Fruit fly (Drosophila melanogaster) whole organism, embryonic: ENCODE results near the gene Tim17b2.

Experiments
- Atf3 ChIP-seq: fragments of 200-800 bp; sonication (Bioruptor generic); optimal IDR thresholded peaks from 3 replicates; lab custom pipeline; 2016; ENCODE audit warnings: missing biosample characterization, missing genetic modification characterization
- Blimp-1 ChIP-seq: fragments of 200-800 bp; sonication (Bioruptor generic); optimal IDR thresholded peaks from 3 replicates; lab custom pipeline; 2018; ENCODE audit warnings: missing biosample characterization, missing genetic modification characterization, mild to moderate bottlenecking, moderate library complexity, missing genetic modification reagents
- CG10565 ChIP-seq: fragments of 200-800 bp; sonication (Bioruptor generic); optimal IDR thresholded peaks from 3 replicates; lab custom pipeline; 2016; ENCODE audit warnings: missing biosample characterization, mild to moderate bottlenecking, missing genetic modification characterization
- CG11456 ChIP-seq: fragments of 200-800 bp; sonication (Bioruptor generic); IDR thresholded peaks from 3 replicates; pipeline ENCODE4 v1.3.6; 2022; ENCODE audit warnings: missing biosample characterization, missing genetic modification characterization
- CG11723 ChIP-seq: fragments of 200-800 bp; sonication (Bioruptor generic); optimal IDR thresholded peaks from 2 replicates; lab custom pipeline; 2017; ENCODE audit warnings: missing biosample characterization, mild to moderate bottlenecking, missing genetic modification characterization
- CG12071 ChIP-seq: fragments of 200-800 bp; sonication (Bioruptor generic); optimal IDR thresholded peaks from 3 replicates; lab custom pipeline; 2018; ENCODE audit warnings: missing biosample characterization, mild to moderate bottlenecking, missing genetic modification characterization
- CG1233 ChIP-seq: fragments of 200-800 bp; sonication (Bioruptor generic); optimal IDR thresholded peaks from 4 replicates; lab custom pipeline; 2018; ENCODE audit warnings: missing biosample characterization, mild to moderate bottlenecking, missing genetic modification characterization
- CG13424 ChIP-seq: fragments of 200-800 bp; sonication (Bioruptor generic); optimal IDR thresholded peaks from 2 replicates; lab custom pipeline; 2019; ENCODE audit warnings: missing biosample characterization, mild to moderate bottlenecking, missing genetic modification characterization, moderate library complexity
- CG14710 ChIP-seq: fragments of 200-800 bp; sonication (Bioruptor generic); optimal IDR thresholded peaks from 3 replicates; lab custom pipeline; 2019; ENCODE audit warnings: missing biosample characterization, mild to moderate bottlenecking, missing genetic modification characterization, moderate library complexity
- CG15269 ChIP-seq: fragments of 200-800 bp; sonication (Bioruptor generic); optimal IDR thresholded peaks from 2 replicates; lab custom pipeline; 2018; ENCODE audit warnings: missing biosample characterization, mild to moderate bottlenecking, missing genetic modification characterization, moderate library complexity
- CG17385 ChIP-seq: fragments of 200-800 bp; sonication (Bioruptor generic); optimal IDR thresholded peaks from 3 replicates; lab custom pipeline; 2018; ENCODE audit warnings: missing biosample characterization, mild to moderate bottlenecking, missing genetic modification characterization
- CG17829 ChIP-seq: fragments of 200-800 bp; optimal IDR thresholded peaks from 2 replicates; lab custom pipeline; 2019; ENCODE audit warnings: missing biosample characterization, mild to moderate bottlenecking, missing genetic modification characterization, moderate library complexity
- CG2678 ChIP-seq: fragments of 200-800 bp; sonication (Bioruptor generic); optimal IDR thresholded peaks from 3 replicates; lab custom pipeline; 2019; ENCODE audit warnings: missing biosample characterization, mild to moderate bottlenecking, missing genetic modification characterization, moderate library complexity
- CG2712 ChIP-seq: fragments of 200-800 bp; optimal IDR thresholded peaks from 3 replicates; lab custom pipeline; 2019; ENCODE audit warnings: missing biosample characterization, mild to moderate bottlenecking, missing genetic modification characterization, moderate library complexity
- CG31441 ChIP-seq: fragments of 200-800 bp; sonication (Bioruptor generic); IDR thresholded peaks from 2 replicates; pipeline ENCODE4 v1.3.6; 2022; ENCODE audit warnings: missing biosample characterization, missing genetic modification characterization
- CG3407 ChIP-seq: fragments of 200-800 bp; sonication (Bioruptor generic); optimal IDR thresholded peaks from 2 replicates; lab custom pipeline; 2018; ENCODE audit warnings: missing biosample characterization, mild to moderate bottlenecking, missing genetic modification characterization
- CG4424 ChIP-seq: fragments of 200-800 bp; sonication (Bioruptor generic); optimal IDR thresholded peaks from 3 replicates; lab custom pipeline; 2016; ENCODE audit warnings: missing biosample characterization, missing genetic modification characterization
- CG5180 ChIP-seq: fragments of 200-800 bp; sonication (Bioruptor generic); optimal IDR thresholded peaks from 3 replicates; lab custom pipeline; 2017; ENCODE audit warnings: missing biosample characterization, missing genetic modification characterization, mild to moderate bottlenecking, moderate library complexity, missing genetic modification reagents
- CG6175 ChIP-seq: fragments of 200-800 bp; sonication (Bioruptor generic); IDR thresholded peaks from 3 replicates; pipeline ENCODE4 v1.3.6; 2022; ENCODE audit warnings: missing biosample characterization, missing genetic modification characterization
- CG9932 ChIP-seq: fragments of 200-800 bp; sonication (Bioruptor generic); IDR thresholded peaks from 2 replicates; pipeline ENCODE4 v1.3.6; 2022; ENCODE audit warnings: missing biosample characterization, missing genetic modification characterization
- Eip74EF ChIP-seq, 2 experiments: fragments of 200-800 bp in 1 of 2; fragments of >200 bp in 1 of 2; sonication (Bioruptor generic) in 1 of 2; optimal IDR thresholded peaks; 2 replicates each; lab custom pipeline; 2017 to 2019; ENCODE audit warnings: missing biosample characterization in 2 of 2, missing genetic modification characterization in 2 of 2, mild to moderate bottlenecking in 1 of 2, moderate library complexity in 1 of 2
- Hmr ChIP-seq: fragments of 200-800 bp; sonication (Bioruptor generic); optimal IDR thresholded peaks from 3 replicates; lab custom pipeline; 2017; ENCODE audit warnings: mild to moderate bottlenecking, missing biosample characterization, missing genetic modification reagents, missing genetic modification characterization
- Hr51 ChIP-seq, 2 experiments: fragments of 200-800 bp; sonication (Bioruptor generic); optimal IDR thresholded peaks; 2 replicates in 1 of 2; 3 replicates in 1 of 2; lab custom pipeline; 2016 to 2018; ENCODE audit warnings: missing biosample characterization in 2 of 2, missing genetic modification characterization in 2 of 2, mild to moderate bottlenecking in 1 of 2, moderate library complexity in 1 of 2
- Pdp1 ChIP-seq, 2 experiments: fragments of 200-800 bp; sonication (Bioruptor generic); optimal IDR thresholded peaks; 3 replicates each; lab custom pipeline; 2016; ENCODE audit warnings: missing biosample characterization in 2 of 2, missing genetic modification characterization in 2 of 2, mild to moderate bottlenecking in 1 of 2, moderate library complexity in 1 of 2
- Six4 ChIP-seq: fragments of 200-800 bp; sonication (Bioruptor generic); optimal IDR thresholded peaks from 2 replicates; lab custom pipeline; 2016; ENCODE audit warnings: missing biosample characterization, missing genetic modification characterization
- Sox102F ChIP-seq: fragments of 200-800 bp; sonication (Bioruptor generic); optimal IDR thresholded peaks from 2 replicates; lab custom pipeline; 2018; ENCODE audit warnings: missing biosample characterization, mild to moderate bottlenecking, missing genetic modification characterization, moderate library complexity
- Trl ChIP-seq, 3 experiments: fragments of >200 bp in 2 of 3; fragments of 200-800 bp in 1 of 3; sonication (Bioruptor generic) in 1 of 3; optimal IDR thresholded peaks; 2 replicates in 1 of 3; 3 replicates in 2 of 3; lab custom pipeline; 2016 to 2017; ENCODE audit warnings: missing biosample characterization in 1 of 3, missing genetic modification characterization in 1 of 3
- Xbp1 ChIP-seq: fragments of 200-800 bp; sonication (Bioruptor generic); optimal IDR thresholded peaks from 3 replicates; lab custom pipeline; 2016; ENCODE audit warnings: missing biosample characterization, mild to moderate bottlenecking, missing genetic modification characterization
- amos ChIP-seq: fragments of 200-800 bp; sonication (Bioruptor generic); IDR thresholded peaks from 2 replicates; pipeline ENCODE4 v1.3.6; 2022; ENCODE audit warnings: missing biosample characterization, missing genetic modification characterization; ENCODE audit not compliant: partially characterized antibody
- bsh ChIP-seq, 2 experiments: fragments of 200-800 bp; sonication (Bioruptor generic); optimal IDR thresholded peaks; 2 replicates each; lab custom pipeline; 2017 to 2018; ENCODE audit warnings: mild to moderate bottlenecking in 2 of 2, missing biosample characterization in 2 of 2, missing genetic modification characterization in 2 of 2, moderate library complexity in 1 of 2
- cas ChIP-seq: fragments of 200-800 bp; sonication (Bioruptor generic); IDR thresholded peaks from 2 replicates; pipeline ENCODE4 v1.3.6; 2022; ENCODE audit warnings: missing biosample characterization, missing genetic modification characterization
- croc ChIP-seq: fragments of 200-800 bp; sonication (Bioruptor generic); conservative IDR thresholded peaks from 3 replicates; pipeline ENCODE4 v1.3.6; 2022; ENCODE audit warnings: missing biosample characterization, missing genetic modification characterization
- dpn ChIP-seq, 2 experiments: fragments of 200-800 bp; sonication (Bioruptor generic); optimal IDR thresholded peaks; 3 replicates each; lab custom pipeline; 2016; ENCODE audit warnings: missing biosample characterization in 2 of 2, missing genetic modification characterization in 2 of 2
- ems ChIP-seq: fragments of 200-800 bp; sonication (Bioruptor generic); optimal IDR thresholded peaks from 3 replicates; lab custom pipeline; 2016; ENCODE audit warnings: missing biosample characterization, missing genetic modification characterization
- grau ChIP-seq: fragments of 200-800 bp; optimal IDR thresholded peaks from 3 replicates; lab custom pipeline; 2019; ENCODE audit warnings: missing biosample characterization, mild to moderate bottlenecking, missing genetic modification characterization, moderate library complexity
- hth ChIP-seq: fragments of >200 bp; optimal IDR thresholded peaks from 2 replicates; lab custom pipeline; 2017; ENCODE audit warnings: inconsistent platforms
- jigr1 ChIP-seq: fragments of 200-800 bp; sonication (Bioruptor generic); IDR thresholded peaks from 3 replicates; pipeline ENCODE4 v1.3.6; 2022; ENCODE audit warnings: missing biosample characterization, missing genetic modification characterization
- jumu ChIP-seq: fragments of 200-800 bp; sonication (Bioruptor generic); optimal IDR thresholded peaks from 3 replicates; lab custom pipeline; 2016; ENCODE audit warnings: missing biosample characterization, missing genetic modification characterization
- knrl ChIP-seq: fragments of 200-800 bp; sonication (Bioruptor generic); IDR thresholded peaks from 3 replicates; pipeline ENCODE4 v1.3.6; 2022; ENCODE audit warnings: missing biosample characterization, missing genetic modification characterization; ENCODE audit not compliant: partially characterized antibody
- nmo ChIP-seq: fragments of 200-800 bp; sonication (Bioruptor generic); optimal IDR thresholded peaks from 2 replicates; lab custom pipeline; 2018; ENCODE audit warnings: missing biosample characterization, mild to moderate bottlenecking, missing genetic modification characterization, moderate library complexity
- onecut ChIP-seq: fragments of 200-800 bp; sonication (Bioruptor generic); IDR thresholded peaks from 2 replicates; pipeline ENCODE4 v1.3.6; 2022; ENCODE audit warnings: missing biosample characterization, missing genetic modification characterization
- ranshi ChIP-seq: fragments of 200-800 bp; sonication (Bioruptor generic); IDR thresholded peaks from 2 replicates; pipeline ENCODE4 v1.3.6; 2022; ENCODE audit warnings: missing biosample characterization, missing genetic modification characterization
- tgo ChIP-seq: fragments of 200-800 bp; sonication (Bioruptor generic); IDR thresholded peaks from 3 replicates; pipeline ENCODE4 v1.3.6; 2022; ENCODE audit warnings: missing biosample characterization, missing genetic modification characterization
- tin ChIP-seq: fragments of 200-800 bp; sonication (Bioruptor generic); optimal IDR thresholded peaks from 3 replicates; lab custom pipeline; 2016; ENCODE audit warnings: missing biosample characterization, missing genetic modification characterization
- tll ChIP-seq, 2 experiments: fragments of 200-800 bp in 1 of 2; fragments of >200 bp in 1 of 2; sonication (Bioruptor generic) in 1 of 2; optimal IDR thresholded peaks; 2 replicates each; lab custom pipeline; 2017 to 2019; ENCODE audit warnings: missing biosample characterization in 2 of 2, missing genetic modification characterization in 2 of 2, mild to moderate bottlenecking in 1 of 2, moderate library complexity in 1 of 2
- unpg ChIP-seq: fragments of 200-800 bp; sonication (Bioruptor generic); optimal IDR thresholded peaks from 3 replicates; lab custom pipeline; 2018; ENCODE audit warnings: missing biosample characterization, mild to moderate bottlenecking, missing genetic modification characterization, moderate library complexity
- wek ChIP-seq: fragments of 200-800 bp; sonication (Bioruptor generic); optimal IDR thresholded peaks from 3 replicates; lab custom pipeline; 2018; ENCODE audit warnings: missing biosample characterization, mild to moderate bottlenecking, missing genetic modification characterization, moderate library complexity

Tim17b2 gene

dm6 chr2L:15441852-15442549 is 42.5 kb upstream of the Tim17b2 start (continued):
- TF ChIP-seq Xbp1 (peak; percentile 7), ranshi (peak; percentile 14; the same call in 1 of the 2 replicates), croc (GFP tag; lab: Robert Waterston, UW) (peak; percentile 41; the same call in 2 of the 3 replicates), tin (peak; percentile 31), Hmr (GFP tag; lab: Kevin White, UChicago) (no peak), Atf3 (GFP tag; lab: Kevin White, UChicago) (no peak), jumu (GFP tag; lab: Kevin White, UChicago) (no peak), CG5180 (GFP tag; lab: Kevin White, UChicago) (peak; percentile 11), ems (GFP tag; lab: Kevin White, UChicago) (no peak), unpg (GFP tag; lab: Kevin White, UChicago) (peak; percentile 63), hth (lab: Kevin White, UChicago) (no peak), CG15269 (tag; lab: Kevin White, UChicago) (peak; percentile 15), Sox102F (GFP tag; lab: Kevin White, UChicago) (peak; percentile 40), CG13424 (tag; lab: Kevin White, UChicago) (peak; percentile 56), CG11456 (GFP tag; lab: Robert Waterston, UW) (no peak), Blimp-1 (GFP tag; lab: Kevin White, UChicago) (peak; percentile 76), CG10565 (GFP tag; lab: Kevin White, UChicago) (no peak), wek (GFP tag; lab: Kevin White, UChicago) (no peak), CG3407 (peak; percentile 25), CG6175 (GFP tag; lab: Robert Waterston, UW) (no peak), CG14710 (tag; lab: Kevin White, UChicago) (peak; percentile 79), CG4424 (GFP tag; lab: Kevin White, UChicago) (peak; percentile 0), CG12071 (GFP tag; lab: Kevin White, UChicago) (no peak), Eip74EF (GFP tag; optimal IDR thresholded peaks at IDR 0.05; lab: Kevin White, UChicago) (peak in 1 of 2 experiments; percentile 11), bsh (GFP tag; optimal IDR thresholded peaks at IDR 0.05; lab: Kevin White, UChicago) (peak in 1 of 2 experiments; percentile 76), tgo (GFP tag; lab: Robert Waterston, UW) (no peak), grau (peak; percentile 64), Trl (optimal IDR thresholded peaks at IDR 0.05; lab: Kevin White, UChicago) (no peak), Trl (GFP tag; optimal IDR thresholded peaks at IDR 0.05; lab: Kevin White, UChicago) (no peak), CG11723 (no peak), nmo (GFP tag; lab: Kevin White, UChicago) (peak; percentile 79), knrl (GFP tag; lab: Robert Waterston, UW) (no peak), dpn (GFP tag; optimal IDR thresholded peaks at IDR 0.05; lab: Kevin White, UChicago) (peak in 1 of 2 experiments; percentile 10), CG31441 (GFP tag; lab: Robert Waterston, UW) (peak; percentile 81), onecut (GFP tag; lab: Robert Waterston, UW) (peak; percentile 32), Hr51 (GFP tag; optimal IDR thresholded peaks at IDR 0.05; lab: Kevin White, UChicago) (peak in 1 of 2 experiments; percentile 59), CG1233 (peak; percentile 11), tll (GFP tag; optimal IDR thresholded peaks at IDR 0.05; lab: Kevin White, UChicago) (peak in 1 of 2 experiments; percentile 58), Pdp1 (GFP tag; optimal IDR thresholded peaks at IDR 0.05; lab: Kevin White, UChicago) (no peak), Six4 (GFP tag; lab: Kevin White, UChicago) (peak; percentile 19), CG2678 (tag; lab: Kevin White, UChicago) (peak; percentile 71), CG2712 (tag; lab: Kevin White, UChicago) (peak; percentile 89), CG9932 (GFP tag; lab: Robert Waterston, UW) (no peak), jigr1 (GFP tag; lab: Robert Waterston, UW) (no peak), CG17829 (tag; lab: Kevin White, UChicago) (peak; percentile 85), CG17385 (GFP tag; lab: Kevin White, UChicago) (peak; percentile 6), amos (GFP tag; lab: Robert Waterston, UW) (no peak), cas (GFP tag; lab: Robert Waterston, UW) (no peak)
